Fruit fly (Drosophila melanogaster): Measurements from ENCODE around the gene mRpS2.

mRpS2 gene

DNA sequence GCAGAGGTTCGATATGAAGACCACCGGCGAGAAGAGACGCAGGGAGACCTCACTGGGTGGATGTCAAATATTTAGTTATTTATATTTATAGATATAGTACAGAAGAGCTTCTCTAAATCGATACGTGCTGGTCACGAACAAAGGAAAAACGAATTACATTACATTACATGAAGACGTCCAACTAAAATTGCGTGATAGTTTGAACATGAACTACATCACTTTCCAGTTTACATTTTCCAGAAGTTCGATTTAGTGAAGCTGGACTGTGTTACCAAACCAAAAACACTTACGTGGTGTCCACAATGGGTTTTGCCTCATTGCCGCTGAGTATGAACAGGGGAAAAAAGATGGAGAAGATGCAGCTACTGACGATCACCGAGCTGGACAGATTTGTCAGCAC is 14.0 kb downstream of the mRpS2 start:
- no peak for TF ChIP-seq Rel (GFP tag; optimal IDR thresholded peaks at IDR 0.05)
- TF ChIP-seq Rel (tag; optimal IDR thresholded peaks at IDR 0.05) = no peak
- no peak for TF ChIP-seq Jra (GFP tag; optimal IDR thresholded peaks at IDR 0.05)
- TF ChIP-seq CG32264 (GFP tag; optimal IDR thresholded peaks at IDR 0.05) = no peak
- no peak for TF ChIP-seq Vsx2 (GFP tag; optimal IDR thresholded peaks at IDR 0.05; ENCODE audit: partially characterized antibody)
- no peak for TF ChIP-seq usp (GFP tag; optimal IDR thresholded peaks at IDR 0.05)
- TF ChIP-seq dsf (GFP tag; optimal IDR thresholded peaks at IDR 0.05; ENCODE audit: borderline replicate concordance) = no peak
- TF ChIP-seq fru (GFP tag; optimal IDR thresholded peaks at IDR 0.05) = no peak

DNA sequence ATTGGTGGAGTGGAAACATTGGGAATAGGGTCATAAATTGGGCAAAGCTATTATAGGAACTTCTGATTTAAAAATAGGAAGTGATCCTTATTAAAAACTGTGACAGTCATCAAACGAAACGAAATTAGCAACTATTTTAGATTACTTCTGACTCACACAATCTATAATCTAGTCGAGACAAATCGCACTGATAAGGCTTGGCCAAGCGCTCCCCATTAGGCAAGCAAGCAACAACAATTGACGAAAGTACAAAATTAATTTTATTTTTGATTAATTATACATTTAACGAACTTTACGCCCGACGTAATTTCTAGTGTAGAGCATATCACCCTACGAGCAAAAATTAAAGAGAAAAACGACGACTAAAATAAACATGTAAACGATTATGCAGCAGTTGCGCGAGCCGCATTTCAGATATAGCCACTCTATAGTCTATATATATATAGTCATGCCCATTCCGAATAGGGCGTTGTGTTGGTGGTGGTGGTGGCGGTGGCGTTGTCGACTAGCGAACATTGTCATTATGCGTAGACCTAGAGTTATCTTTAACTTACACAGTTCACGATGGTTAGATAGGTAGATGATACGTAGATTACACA is 15.0 kb downstream of the mRpS2 start, which contains the start of gene Ir25a:
Ir25a (minus strand) TSS at position 210 of the 599 bp plus-strand sequence.
- TF ChIP-seq Rel (GFP tag; optimal IDR thresholded peaks at IDR 0.05) (no peak), Rel (tag; optimal IDR thresholded peaks at IDR 0.05) (no peak), CrebA (GFP tag; optimal IDR thresholded peaks at IDR 0.05; ENCODE audit: borderline replicate concordance) (no peak), Abd-B (GFP tag; optimal IDR thresholded peaks at IDR 0.05) (no peak), Hr78 (GFP tag; optimal IDR thresholded peaks at IDR 0.05) (no peak), Jra (GFP tag; optimal IDR thresholded peaks at IDR 0.05) (no peak), jim (GFP tag; optimal IDR thresholded peaks at IDR 0.05) (no peak), sv (GFP tag; optimal IDR thresholded peaks at IDR 0.05) (no peak), N (GFP tag; optimal IDR thresholded peaks at IDR 0.05) (no peak), pan (optimal IDR thresholded peaks at IDR 0.05) (no peak), Dfd (GFP tag; optimal IDR thresholded peaks at IDR 0.05) (no peak), Hnf4 (GFP tag; optimal IDR thresholded peaks at IDR 0.05) (no peak), Myc (optimal IDR thresholded peaks at IDR 0.05) (no peak), Hr83 (GFP tag; optimal IDR thresholded peaks at IDR 0.05; ENCODE audit: poor library complexity, severe bottlenecking) (no peak), Sp1 (GFP tag; optimal IDR thresholded peaks at IDR 0.05) (no peak)

DNA sequence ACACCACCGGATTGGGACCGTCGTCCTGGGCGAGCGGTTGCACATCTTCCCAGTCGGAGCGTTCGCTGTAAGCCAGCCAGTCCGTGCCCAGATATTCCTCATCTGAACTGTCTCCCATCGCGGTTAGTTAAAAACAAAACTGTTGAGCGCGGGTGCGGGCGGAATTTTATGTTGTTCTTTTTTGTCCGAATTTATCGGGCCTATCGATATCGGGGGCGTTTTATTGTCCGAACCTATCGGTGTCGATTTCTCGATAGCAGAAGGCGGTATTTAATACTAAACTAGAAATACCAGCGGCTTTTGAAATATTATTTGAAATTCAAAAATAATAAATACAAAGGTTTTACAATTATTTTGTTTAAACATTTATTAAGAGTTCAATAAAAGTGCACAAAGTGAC is 19.7 kb downstream of the mRpS2 start, which contains the start of gene Fnta:
Fnta (minus strand) TSS at position 204 of the 400 bp plus-strand sequence.
- TF ChIP-seq CrebA (GFP tag; optimal IDR thresholded peaks at IDR 0.05; ENCODE audit: borderline replicate concordance) (no peak), h (GFP tag; optimal IDR thresholded peaks at IDR 0.05) (no peak), Mio (GFP tag; optimal IDR thresholded peaks at IDR 0.05) (no peak), lola (GFP tag; optimal IDR thresholded peaks at IDR 0.05) (no peak)

DNA sequence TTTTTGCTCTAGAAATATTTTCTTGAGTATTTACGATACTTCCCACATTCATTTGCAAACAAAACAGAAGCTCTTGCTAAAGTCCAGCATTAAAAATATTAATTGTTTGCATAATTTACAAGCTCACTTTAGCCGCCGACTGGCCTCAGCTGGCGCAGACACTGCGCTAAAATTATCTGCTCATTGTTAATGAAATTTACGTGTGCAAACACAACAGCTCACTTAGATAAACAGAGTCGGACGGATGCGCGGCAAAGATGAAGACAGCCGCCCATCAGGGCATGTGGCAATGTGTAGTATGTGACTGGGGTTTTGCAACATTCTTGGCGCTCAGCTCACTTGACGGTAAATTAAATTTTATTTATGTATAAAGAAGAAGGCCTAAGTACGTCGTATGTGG is 21.2 kb downstream of the mRpS2 start:
- peak in 1 of 2 experiments; percentile 16 for TF ChIP-seq foxo (GFP tag; optimal IDR thresholded peaks at IDR 0.05)
- TF ChIP-seq br (GFP tag; optimal IDR thresholded peaks at IDR 0.05) = peak; percentile 45
- peak; percentile 49 for TF ChIP-seq h (GFP tag; optimal IDR thresholded peaks at IDR 0.05)
- peak; percentile 18 for TF ChIP-seq OdsH (GFP tag; optimal IDR thresholded peaks at IDR 0.05)
- no peak for TF ChIP-seq pan (optimal IDR thresholded peaks at IDR 0.05)
- TF ChIP-seq Hr83 (GFP tag; optimal IDR thresholded peaks at IDR 0.05; ENCODE audit: poor library complexity, severe bottlenecking) = peak; percentile 83

DNA sequence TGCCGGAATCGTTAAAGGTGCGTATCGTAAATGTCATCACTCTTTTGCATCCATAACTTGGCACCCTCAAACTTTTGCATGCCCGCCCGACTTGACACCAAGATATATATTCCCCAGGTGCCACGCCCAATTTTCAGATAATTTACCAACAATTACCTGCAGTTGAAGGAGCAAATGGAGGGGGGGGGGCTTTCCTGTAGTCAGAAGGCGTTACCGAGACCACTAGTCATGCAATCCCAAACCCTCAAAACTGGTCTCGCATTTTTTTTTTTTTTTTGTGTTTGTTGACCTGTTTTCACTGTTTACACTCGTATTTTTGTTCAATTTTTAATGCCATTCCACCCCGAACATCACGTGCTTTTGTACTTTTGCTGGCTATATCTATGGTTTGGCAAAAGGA is 24.5 kb downstream of the mRpS2 start:
- TF ChIP-seq psq (GFP tag; optimal IDR thresholded peaks at IDR 0.05) (no peak), Hr78 (GFP tag; optimal IDR thresholded peaks at IDR 0.05) (no peak)

DNA sequence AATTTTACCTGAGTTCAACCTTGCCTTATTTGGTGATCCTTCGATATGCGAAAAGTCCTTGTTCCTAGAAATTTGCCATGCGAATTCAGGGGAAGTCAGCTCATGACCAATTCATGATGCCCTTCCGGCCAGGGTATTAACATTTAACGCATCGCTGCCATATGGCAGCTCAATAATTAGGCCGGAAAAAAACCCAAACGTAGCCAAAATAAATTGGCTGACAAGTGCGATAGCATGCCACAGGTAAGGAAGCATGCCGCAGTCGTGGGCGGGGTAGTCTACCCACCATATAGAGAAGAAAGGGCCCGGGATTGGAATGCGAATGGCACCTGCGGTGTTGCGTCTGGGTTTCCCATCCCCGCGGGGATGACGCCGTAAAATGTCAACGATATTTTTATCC is 26.4 kb downstream of the mRpS2 start:
- TF ChIP-seq CG9705 (GFP tag; optimal IDR thresholded peaks at IDR 0.05) = no peak
- TF ChIP-seq dsf (GFP tag; optimal IDR thresholded peaks at IDR 0.05; ENCODE audit: borderline replicate concordance) = no peak
- TF ChIP-seq psq (GFP tag; optimal IDR thresholded peaks at IDR 0.05) = no peak
- no peak for TF ChIP-seq Dif (GFP tag; optimal IDR thresholded peaks at IDR 0.05; ENCODE audit: partially characterized antibody)
- TF ChIP-seq foxo (GFP tag; optimal IDR thresholded peaks at IDR 0.05) = no peak
- no peak for TF ChIP-seq Hr78 (GFP tag; optimal IDR thresholded peaks at IDR 0.05)
- no peak for TF ChIP-seq pan (optimal IDR thresholded peaks at IDR 0.05)
- TF ChIP-seq rgr (GFP tag; optimal IDR thresholded peaks at IDR 0.05) = no peak
- TF ChIP-seq fru (GFP tag; optimal IDR thresholded peaks at IDR 0.05) = no peak
- no peak for TF ChIP-seq HLH106 (tag; optimal IDR thresholded peaks at IDR 0.05)
- TF ChIP-seq Abd-B (GFP tag; optimal IDR thresholded peaks at IDR 0.05) = no peak
- TF ChIP-seq h (GFP tag; optimal IDR thresholded peaks at IDR 0.05) = no peak
- no peak for TF ChIP-seq woc (GFP tag; optimal IDR thresholded peaks at IDR 0.05)
- no peak for TF ChIP-seq br (GFP tag; optimal IDR thresholded peaks at IDR 0.05)
- no peak for TF ChIP-seq N (GFP tag; optimal IDR thresholded peaks at IDR 0.05)
